Worm (Caenorhabditis elegans) whole organism, L2 larva: ENCODE data around the gene ltd-1.

Experiments
- C34F6.9 ChIP-seq: fragments of 150-350 bp; optimal IDR thresholded peaks from 2 replicates; lab custom pipeline; 2014; ENCODE audit warnings: missing biosample characterization, missing genetic modification characterization
- F13H6.1 ChIP-seq: sonication (generic microtip); optimal IDR thresholded peaks from 2 replicates; lab custom pipeline; 2016; ENCODE audit warnings: missing genetic modification characterization, missing compliant biosample characterization
- R02D3.7 ChIP-seq: fragments of 150-350 bp; optimal IDR thresholded peaks from 2 replicates; lab custom pipeline; 2014; ENCODE audit warnings: missing biosample characterization, missing genetic modification characterization
- ZK546.5 ChIP-seq: sonication (generic microtip); optimal IDR thresholded peaks from 2 replicates; lab custom pipeline; 2017; ENCODE audit warnings: missing biosample characterization, missing genetic modification characterization
- alr-1 ChIP-seq: fragments of 150-350 bp; optimal IDR thresholded peaks from 2 replicates; lab custom pipeline; 2014; ENCODE audit warnings: missing biosample characterization, missing genetic modification characterization
- aly-2 ChIP-seq: fragments of 150-350 bp; optimal IDR thresholded peaks from 2 replicates; lab custom pipeline; 2014; ENCODE audit warnings: missing biosample characterization, missing genetic modification characterization
- ama-1 ChIP-seq: fragments of 150-350 bp; optimal IDR thresholded peaks from 2 replicates; lab custom pipeline; 2018; ENCODE audit warnings: inconsistent platforms
- blmp-1 ChIP-seq: sonication (generic microtip); optimal IDR thresholded peaks from 2 replicates; lab custom pipeline; 2017; ENCODE audit warnings: missing genetic modification characterization, mild to moderate bottlenecking, missing compliant biosample characterization, antibody characterized with exemption, moderate library complexity; ENCODE audit not compliant: insufficient read depth
- ceh-16 ChIP-seq: fragments of 150-350 bp; optimal IDR thresholded peaks from 2 replicates; lab custom pipeline; 2014; ENCODE audit warnings: missing biosample characterization, missing genetic modification characterization
- ceh-82 ChIP-seq: fragments of 150-350 bp; optimal IDR thresholded peaks from 2 replicates; lab custom pipeline; 2014; ENCODE audit warnings: missing biosample characterization, missing genetic modification characterization
- crh-2 ChIP-seq: sonication (generic microtip); optimal IDR thresholded peaks from 2 replicates; lab custom pipeline; 2017; ENCODE audit warnings: missing biosample characterization, missing genetic modification characterization
- dmd-4 ChIP-seq: sonication (generic microtip); optimal IDR thresholded peaks from 2 replicates; lab custom pipeline; 2017; ENCODE audit warnings: missing biosample characterization, missing genetic modification characterization
- egl-27 ChIP-seq: sonication (generic microtip); optimal IDR thresholded peaks from 3 replicates; lab custom pipeline; 2017; ENCODE audit warnings: missing biosample characterization, missing genetic modification reagents, missing genetic modification characterization
- elt-1 ChIP-seq: fragments of 150-350 bp; optimal IDR thresholded peaks from 2 replicates; lab custom pipeline; 2014; ENCODE audit warnings: missing biosample characterization, missing genetic modification characterization
- elt-3 ChIP-seq: sonication (generic microtip); optimal IDR thresholded peaks from 2 replicates; lab custom pipeline; 2017; ENCODE audit warnings: missing biosample characterization, missing genetic modification characterization
- gmeb-1 ChIP-seq: fragments of 150-350 bp; optimal IDR thresholded peaks from 2 replicates; lab custom pipeline; 2014; ENCODE audit warnings: missing biosample characterization, missing genetic modification characterization
- lin-11 ChIP-seq: fragments of 150-350 bp; sonication (generic microtip); optimal IDR thresholded peaks from 2 replicates; lab custom pipeline; 2014; ENCODE audit warnings: missing biosample characterization, missing genetic modification characterization, inconsistent platforms, mixed read lengths
- lin-13 ChIP-seq: fragments of 150-350 bp; optimal IDR thresholded peaks from 2 replicates; lab custom pipeline; 2014; ENCODE audit warnings: missing biosample characterization, missing genetic modification reagents, missing genetic modification characterization
- lsy-2 ChIP-seq, 2 experiments: fragments of 150-350 bp in 1 of 2; sonication (generic microtip) in 1 of 2; optimal IDR thresholded peaks; 2 replicates each; lab custom pipeline; 2014 to 2017; ENCODE audit warnings: missing biosample characterization in 2 of 2, missing genetic modification characterization in 2 of 2
- mab-5 ChIP-seq: fragments of 150-350 bp; optimal IDR thresholded peaks from 2 replicates; lab custom pipeline; 2014; ENCODE audit warnings: missing biosample characterization, missing genetic modification characterization
- mbf-1 ChIP-seq: sonication (generic microtip); optimal IDR thresholded peaks from 2 replicates; lab custom pipeline; 2017; ENCODE audit warnings: missing biosample characterization, missing genetic modification characterization
- mdl-1 ChIP-seq, 2 experiments: fragments of 150-350 bp in 1 of 2; sonication (generic microtip) in 1 of 2; optimal IDR thresholded peaks; 2 replicates each; lab custom pipeline; 2017; ENCODE audit warnings: missing biosample characterization in 2 of 2, missing genetic modification characterization in 2 of 2
- nhr-10 ChIP-seq: sonication (generic microtip); optimal IDR thresholded peaks from 2 replicates; lab custom pipeline; 2017; ENCODE audit warnings: missing biosample characterization, missing genetic modification characterization
- nhr-11 ChIP-seq: fragments of 150-350 bp; optimal IDR thresholded peaks from 2 replicates; lab custom pipeline; 2014; ENCODE audit warnings: missing biosample characterization, missing genetic modification characterization
- nhr-12 ChIP-seq: fragments of 150-350 bp; optimal IDR thresholded peaks from 2 replicates; lab custom pipeline; 2014; ENCODE audit warnings: missing biosample characterization, missing genetic modification characterization
- nhr-129 ChIP-seq: fragments of 150-350 bp; optimal IDR thresholded peaks from 2 replicates; lab custom pipeline; 2014; ENCODE audit warnings: missing biosample characterization, missing genetic modification characterization
- nhr-21 ChIP-seq: fragments of 150-350 bp; optimal IDR thresholded peaks from 2 replicates; lab custom pipeline; 2014; ENCODE audit warnings: missing biosample characterization, missing genetic modification characterization
- nhr-23 ChIP-seq: fragments of 150-350 bp; optimal IDR thresholded peaks from 2 replicates; lab custom pipeline; 2014; ENCODE audit warnings: missing biosample characterization, missing genetic modification reagents, missing genetic modification characterization
- nhr-237 ChIP-seq: fragments of 150-350 bp; optimal IDR thresholded peaks from 2 replicates; lab custom pipeline; 2014; ENCODE audit warnings: missing biosample characterization, missing genetic modification characterization
- nhr-25 ChIP-seq: fragments of 150-350 bp; sonication (generic microtip); optimal IDR thresholded peaks from 3 replicates; lab custom pipeline; 2014; ENCODE audit warnings: missing biosample characterization, missing genetic modification characterization
- nhr-6 ChIP-seq: fragments of 150-350 bp; optimal IDR thresholded peaks from 2 replicates; lab custom pipeline; 2014; ENCODE audit warnings: missing biosample characterization, missing genetic modification characterization
- nhr-77 ChIP-seq: fragments of 150-350 bp; optimal IDR thresholded peaks from 2 replicates; lab custom pipeline; 2014; ENCODE audit warnings: missing biosample characterization, missing genetic modification characterization
- peb-1 ChIP-seq: fragments of 150-350 bp; optimal IDR thresholded peaks from 2 replicates; lab custom pipeline; 2014; ENCODE audit warnings: missing biosample characterization, missing genetic modification characterization
- sem-4 ChIP-seq: fragments of 150-350 bp; optimal IDR thresholded peaks from 2 replicates; lab custom pipeline; 2014; ENCODE audit warnings: missing biosample characterization, missing genetic modification reagents, missing genetic modification characterization
- skn-1 ChIP-seq: sonication (generic microtip); optimal IDR thresholded peaks from 2 replicates; lab custom pipeline; 2017; ENCODE audit warnings: missing biosample characterization, missing genetic modification characterization
- sma-3 ChIP-seq: sonication (generic microtip); optimal IDR thresholded peaks from 2 replicates; lab custom pipeline; 2016; ENCODE audit warnings: missing genetic modification reagents, missing genetic modification characterization, missing compliant biosample characterization
- sma-9 ChIP-seq, 2 experiments: fragments of 150-350 bp in 1 of 2; sonication (generic microtip) in 1 of 2; optimal IDR thresholded peaks; 2 replicates each; lab custom pipeline; 2014 to 2016; ENCODE audit warnings: missing genetic modification characterization in 2 of 2, mild to moderate bottlenecking in 1 of 2, missing biosample characterization in 1 of 2, missing compliant biosample characterization in 1 of 2, missing genetic modification reagents in 1 of 2, moderate library complexity in 1 of 2
- unc-39 ChIP-seq: fragments of 150-350 bp; optimal IDR thresholded peaks from 2 replicates; lab custom pipeline; 2014; ENCODE audit warnings: missing biosample characterization, missing genetic modification characterization
- unc-62 ChIP-seq: fragments of 150-350 bp; optimal IDR thresholded peaks from 2 replicates; lab custom pipeline; 2014; ENCODE audit warnings: missing biosample characterization, missing genetic modification reagents, missing genetic modification characterization
- ztf-1 ChIP-seq: fragments of 200-800 bp; sonication (Bioruptor generic); conservative IDR thresholded peaks from 2 replicates; pipeline ENCODE4 v1.3.6; 2022; ENCODE audit warnings: missing genetic modification characterization, missing compliant biosample characterization
- ztf-11 ChIP-seq: sonication (generic microtip); optimal IDR thresholded peaks from 2 replicates; lab custom pipeline; 2017; ENCODE audit warnings: missing biosample characterization, missing genetic modification characterization
- ztf-4 ChIP-seq: fragments of 150-350 bp; optimal IDR thresholded peaks from 2 replicates; lab custom pipeline; 2014; ENCODE audit warnings: missing biosample characterization, missing genetic modification characterization

Gene ltd-1

DNA sequence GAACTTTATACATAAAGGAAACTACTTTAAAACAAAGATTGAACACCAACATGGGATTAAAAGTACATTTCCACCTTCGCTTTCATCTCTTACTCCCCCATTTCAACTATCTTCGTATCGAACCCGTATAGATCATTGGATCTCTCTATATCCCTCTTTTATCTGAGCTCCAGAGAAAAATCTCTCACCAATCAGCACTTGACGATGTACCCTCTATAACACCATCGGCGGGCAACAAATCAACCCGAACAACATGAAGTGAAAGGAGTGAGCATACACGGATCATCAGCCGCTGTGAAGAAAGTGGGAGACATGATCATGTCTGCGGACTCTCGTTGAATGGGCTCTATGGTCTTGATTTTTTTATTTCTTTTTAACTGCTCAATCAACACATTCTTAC, 24.9 kb upstream of the ltd-1 start:
- TF ChIP-seq nhr-23 (tag; lab: Kevin White, UChicago) (no peak), C34F6.9 (no peak), mbf-1 (no peak), dmd-4 (no peak), ceh-16 (tag; lab: Kevin White, UChicago) (no peak), sma-3 (no peak), mab-5 (tag; lab: Kevin White, UChicago) (no peak), ztf-11 (tag; lab: Kevin White, UChicago) (no peak), alr-1 (no peak), unc-39 (no peak), ztf-4 (no peak), nhr-77 (tag; lab: Kevin White, UChicago) (no peak), R02D3.7 (tag; lab: Kevin White, UChicago) (no peak), F13H6.1 (tag; lab: Kevin White, UChicago) (peak; percentile 1), ZK546.5 (tag; lab: Kevin White, UChicago) (no peak), gmeb-1 (tag; lab: Kevin White, UChicago) (no peak), sma-9 (GFP tag; optimal IDR thresholded peaks at IDR 0.05; lab: Kevin White, UChicago) (peak; percentile 50), sma-9 (tag; optimal IDR thresholded peaks at IDR 0.05; lab: Kevin White, UChicago) (no peak), ama-1 (no peak), aly-2 (tag; lab: Kevin White, UChicago) (no peak), ztf-1 (GFP tag; lab: Robert Waterston, UW) (no peak), nhr-129 (tag; lab: Kevin White, UChicago) (peak; percentile 24), nhr-25 (tag; lab: Kevin White, UChicago) (no peak), lsy-2 (tag; optimal IDR thresholded peaks at IDR 0.05; lab: Kevin White, UChicago) (peak in 1 of 2 experiments; percentile 5), elt-1 (tag; lab: Kevin White, UChicago) (no peak)

DNA sequence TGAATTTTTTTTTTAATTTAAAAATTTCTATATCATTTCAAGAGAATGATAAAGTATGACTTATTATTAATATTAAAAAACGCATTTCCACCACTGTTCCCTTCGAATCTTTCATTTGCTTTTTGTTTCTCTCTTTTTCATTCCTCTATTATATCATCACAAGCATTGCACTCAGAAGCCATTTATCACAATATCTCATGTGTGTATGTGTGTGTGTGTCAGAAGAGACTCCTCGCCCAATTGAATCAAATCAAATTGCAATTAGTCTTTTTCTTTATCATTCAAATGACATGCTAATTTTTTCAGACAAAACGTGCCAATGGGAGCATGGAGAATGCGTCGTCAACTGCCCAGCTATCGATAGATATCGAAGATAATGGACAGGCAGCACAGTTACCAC, 23.6 kb upstream of the ltd-1 start, which contains the start of gene unc-105:
unc-105 (plus strand) TSS at position 301 of the 400 bp plus-strand sequence.
- no peak for TF ChIP-seq ceh-82 (tag; lab: Kevin White, UChicago)
- TF ChIP-seq ceh-16 (tag; lab: Kevin White, UChicago): no peak
- no peak for TF ChIP-seq ztf-11 (tag; lab: Kevin White, UChicago)
- no peak for TF ChIP-seq egl-27 (tag; lab: Kevin White, UChicago)
- no peak for TF ChIP-seq nhr-21 (tag; lab: Kevin White, UChicago)
- no peak for TF ChIP-seq nhr-6 (tag; lab: Kevin White, UChicago)
- TF ChIP-seq F13H6.1 (tag; lab: Kevin White, UChicago): no peak
- TF ChIP-seq unc-62 (GFP tag; lab: Kevin White, UChicago): no peak

DNA sequence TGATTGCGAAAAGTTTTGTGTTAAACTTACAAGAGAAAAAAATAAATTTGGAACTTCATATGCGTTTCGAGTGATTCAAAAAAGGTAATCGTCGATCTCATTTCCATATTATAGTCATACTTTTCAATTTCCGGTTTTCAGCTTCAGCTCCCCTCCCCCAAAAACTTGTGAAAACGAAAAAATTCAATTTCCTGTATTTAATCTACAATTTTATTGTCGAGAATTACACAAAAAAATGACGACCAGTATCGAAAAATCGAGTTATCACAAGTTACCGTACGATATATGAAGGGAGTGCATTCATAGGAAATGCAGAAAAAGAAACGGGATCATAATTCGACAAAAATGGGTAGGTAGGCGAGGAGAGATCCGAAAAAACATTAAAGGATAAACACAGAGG, 19.5 kb upstream of the ltd-1 start, which contains the start of gene lron-4:
lron-4 (minus strand) TSS at position 101 of the 400 bp plus-strand sequence.
- no peak for TF ChIP-seq F13H6.1 (tag; lab: Kevin White, UChicago)
- no peak for TF ChIP-seq mbf-1

DNA sequence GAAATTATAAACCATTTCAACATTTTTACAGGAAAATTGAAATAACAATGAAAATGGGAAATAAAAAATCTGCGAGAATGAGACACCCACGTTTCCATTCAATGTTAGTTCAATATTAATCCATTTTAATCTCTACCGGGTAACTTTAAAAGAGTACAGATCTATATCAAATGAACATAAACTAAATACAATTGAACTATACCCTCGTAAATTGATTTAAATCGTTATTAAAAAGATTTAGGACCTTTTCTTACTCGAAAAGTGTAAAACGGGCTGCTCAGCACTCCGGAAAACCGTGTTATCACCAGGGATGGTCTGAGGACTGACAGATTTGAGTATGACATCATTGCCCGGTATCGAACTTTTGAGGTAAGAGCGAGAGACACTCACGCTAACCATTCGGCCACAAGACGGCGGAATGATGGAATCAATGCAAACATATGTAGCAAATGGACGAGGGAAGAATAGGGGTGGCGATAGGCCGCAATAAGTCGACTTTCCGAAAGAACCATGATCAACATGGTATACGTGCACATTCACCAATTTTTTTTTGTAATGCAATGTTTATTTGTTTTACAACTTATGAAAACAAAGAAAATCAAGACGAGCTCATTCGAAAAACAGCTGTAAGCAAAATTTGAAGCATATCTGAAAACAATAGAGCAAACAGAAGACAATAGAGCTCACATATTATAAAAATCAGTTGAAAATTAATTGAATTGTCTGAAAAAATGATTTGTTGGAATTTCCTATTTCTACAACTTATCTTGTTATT, 14.6 kb upstream of the ltd-1 start, which contains the start of the genes chst-1 and C41C4.9:
chst-1 (minus strand) TSS at position 51 of the 775 bp plus-strand sequence.
C41C4.9 (plus strand) TSS at position 725 of the 775 bp plus-strand sequence.
- no peak for TF ChIP-seq alr-1
- no peak for TF ChIP-seq nhr-77 (tag; lab: Kevin White, UChicago)
- TF ChIP-seq nhr-12: no peak
- TF ChIP-seq dmd-4: no peak
- peak; percentile 33 for TF ChIP-seq C34F6.9
- TF ChIP-seq elt-3 (tag; lab: Kevin White, UChicago): no peak
- TF ChIP-seq sma-9 (GFP tag; optimal IDR thresholded peaks at IDR 0.05; lab: Kevin White, UChicago): peak; percentile 82
- no peak for TF ChIP-seq sma-9 (tag; optimal IDR thresholded peaks at IDR 0.05; lab: Kevin White, UChicago)
- TF ChIP-seq peb-1: no peak
- TF ChIP-seq ZK546.5 (tag; lab: Kevin White, UChicago): no peak
- TF ChIP-seq ztf-1 (GFP tag; lab: Robert Waterston, UW): no peak
- no peak for TF ChIP-seq unc-62 (GFP tag; lab: Kevin White, UChicago)
- TF ChIP-seq nhr-21 (tag; lab: Kevin White, UChicago): peak; percentile 65
- peak; percentile 14 for TF ChIP-seq ceh-16 (tag; lab: Kevin White, UChicago)
- TF ChIP-seq F13H6.1 (tag; lab: Kevin White, UChicago): peak; percentile 65
- peak; percentile 64 for TF ChIP-seq egl-27 (tag; lab: Kevin White, UChicago)
- TF ChIP-seq sma-3: peak; percentile 74
- TF ChIP-seq nhr-11 (tag; lab: Kevin White, UChicago): peak; percentile 78
- TF ChIP-seq blmp-1: peak; percentile 18
- TF ChIP-seq nhr-237 (tag; lab: Kevin White, UChicago): no peak
- no peak for TF ChIP-seq mdl-1 (tag; optimal IDR thresholded peaks at IDR 0.05; lab: Kevin White, UChicago)
- peak; percentile 13 for TF ChIP-seq crh-2 (tag; lab: Kevin White, UChicago)
- TF ChIP-seq nhr-10 (tag; lab: Kevin White, UChicago): no peak
- peak; percentile 10 for TF ChIP-seq sem-4 (tag; lab: Kevin White, UChicago)
- TF ChIP-seq lin-11: peak; percentile 29
- TF ChIP-seq R02D3.7 (tag; lab: Kevin White, UChicago): no peak
- TF ChIP-seq nhr-25 (tag; lab: Kevin White, UChicago): no peak
- no peak for TF ChIP-seq ceh-82 (tag; lab: Kevin White, UChicago)
- TF ChIP-seq lin-13 (GFP tag; lab: Kevin White, UChicago): peak; percentile 67
- no peak for TF ChIP-seq ztf-11 (tag; lab: Kevin White, UChicago)
- no peak for TF ChIP-seq skn-1 (tag; lab: Kevin White, UChicago)
- peak; percentile 60 for TF ChIP-seq gmeb-1 (tag; lab: Kevin White, UChicago)
- no peak for TF ChIP-seq ama-1
- TF ChIP-seq nhr-129 (tag; lab: Kevin White, UChicago): peak; percentile 89
- TF ChIP-seq nhr-23 (tag; lab: Kevin White, UChicago): no peak
- no peak for TF ChIP-seq mab-5 (tag; lab: Kevin White, UChicago)
